Worm (Caenorhabditis elegans): ENCODE measurements around the gene prx-1.

The prx-1 gene

DNA sequence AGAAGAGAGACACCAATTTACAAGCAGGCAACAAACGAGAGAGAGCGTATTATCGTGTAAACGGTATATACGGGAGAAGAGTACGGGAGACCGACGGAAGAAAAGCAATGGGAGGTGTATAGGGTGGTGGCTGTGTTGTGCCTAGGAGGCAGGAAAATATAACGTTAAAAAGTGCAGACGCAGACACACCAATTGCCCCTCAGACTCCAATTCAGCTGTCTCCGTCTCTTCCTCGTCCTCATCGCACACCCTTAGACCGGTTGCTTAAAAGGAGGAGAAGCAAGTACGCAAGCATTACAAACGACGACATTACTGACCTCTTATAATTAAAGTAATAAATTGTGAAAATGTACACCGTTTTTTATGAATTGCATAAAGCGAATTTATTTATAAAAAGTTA is 1.3 kb upstream of the prx-1 start (continued):
- TF ChIP-seq nfyb-1 (GFP tag; IDR thresholded peaks at IDR 0.05) (no peak), nfya-1 (tag; optimal IDR thresholded peaks at IDR 0.05; ENCODE audit: borderline replicate concordance, insufficient read depth) (no peak), C06A6.2 (GFP tag; conservative IDR thresholded peaks at IDR 0.05) (no peak), attf-5 (GFP tag; optimal IDR thresholded peaks at IDR 0.05) (peak; percentile 66), bed-2 (GFP tag; IDR thresholded peaks at IDR 0.05) (no peak), snpc-3.4 (tag; optimal IDR thresholded peaks at IDR 0.05) (peak; percentile 9), fkh-3 (tag; optimal IDR thresholded peaks at IDR 0.05) (no peak), gei-17 (GFP tag; optimal IDR thresholded peaks at IDR 0.05) (peak; percentile 40), madf-10 (tag; optimal IDR thresholded peaks at IDR 0.05) (peak; percentile 46), T26A5.8 (tag; optimal IDR thresholded peaks at IDR 0.05) (no peak)

DNA sequence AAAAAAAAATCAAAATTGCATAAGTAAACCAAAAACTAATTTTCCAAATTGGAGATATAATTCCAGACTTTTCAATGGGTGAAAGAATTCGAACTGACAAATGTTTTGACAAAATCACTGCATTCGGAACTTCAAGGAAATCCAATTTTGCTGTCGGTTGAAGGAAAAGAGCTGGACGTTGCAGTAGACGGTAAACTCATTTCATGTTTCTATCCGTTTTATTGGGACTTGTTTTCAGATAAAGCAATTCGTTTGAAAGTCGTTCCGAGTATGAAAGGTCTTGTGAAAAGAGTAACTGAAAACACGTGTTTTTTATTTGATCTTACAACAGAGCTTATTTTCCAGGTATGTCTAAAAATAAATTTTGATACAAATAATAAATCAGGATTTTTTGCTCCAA is 2.4 kb downstream of the prx-1 start:
- TF ChIP-seq hlh-12 (tag; optimal IDR thresholded peaks at IDR 0.05) (no peak), T07F8.4 (tag; optimal IDR thresholded peaks at IDR 0.05) (no peak), nhr-120 (GFP tag; IDR thresholded peaks at IDR 0.05) (no peak), B0261.1 (tag; optimal IDR thresholded peaks at IDR 0.05) (no peak), madf-6 (GFP tag; IDR thresholded peaks at IDR 0.05) (no peak), lsy-27 (tag; optimal IDR thresholded peaks at IDR 0.05; ENCODE audit: borderline replicate concordance, insufficient read depth) (no peak), B0336.3 (GFP tag; IDR thresholded peaks at IDR 0.05) (no peak), lin-54 (GFP tag; optimal IDR thresholded peaks at IDR 0.05) (no peak), sea-2 (GFP tag; IDR thresholded peaks at IDR 0.05) (no peak), hmg-1.2 (GFP tag; IDR thresholded peaks at IDR 0.05) (no peak), attf-6 (GFP tag; IDR thresholded peaks at IDR 0.05) (no peak), nhr-179 (tag; optimal IDR thresholded peaks at IDR 0.05) (no peak), K12H6.12 (tag; optimal IDR thresholded peaks at IDR 0.05) (no peak), ekl-4 (GFP tag; IDR thresholded peaks at IDR 0.05) (no peak), D2030.7 (GFP tag; IDR thresholded peaks at IDR 0.05) (no peak), fkh-3 (tag; optimal IDR thresholded peaks at IDR 0.05) (no peak), ceh-58 (GFP tag; IDR thresholded peaks at IDR 0.05) (no peak)

DNA sequence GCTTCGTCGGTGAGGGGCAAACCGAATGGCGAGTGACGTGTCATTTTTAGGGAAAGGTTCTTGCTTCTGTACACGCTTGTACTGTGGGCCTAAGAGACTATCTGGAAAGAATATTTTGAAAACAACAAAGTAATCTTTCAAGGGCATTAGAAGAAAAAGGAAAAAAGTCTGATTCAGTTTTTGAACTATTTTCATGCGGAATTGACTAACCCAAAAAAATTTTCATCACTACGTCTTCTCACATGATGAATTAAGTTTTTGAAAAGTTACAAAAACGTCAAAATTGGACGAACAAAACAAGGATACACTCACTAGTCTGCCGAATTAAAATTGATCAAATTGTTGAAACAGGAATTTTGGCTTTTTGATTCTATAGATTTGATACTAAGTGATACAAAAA is 6.6 kb downstream of the prx-1 start, which contains the start of gene C11H1.9:
Gene C11H1.9 (minus strand): TSS at position 101 of the 400 bp plus-strand sequence.
- TF ChIP-seq D2030.7 (GFP tag; IDR thresholded peaks at IDR 0.05) = no peak
- no peak for TF ChIP-seq F37B4.10 (GFP tag; IDR thresholded peaks at IDR 0.05)
- no peak for TF ChIP-seq attf-6 (GFP tag; IDR thresholded peaks at IDR 0.05)
- no peak for TF ChIP-seq rpc-1 (optimal IDR thresholded peaks at IDR 0.05)
- no peak for TF ChIP-seq rpc-1 (tag; optimal IDR thresholded peaks at IDR 0.05)
- TF ChIP-seq unc-62 (GFP tag; optimal IDR thresholded peaks at IDR 0.05) = no peak
- TF ChIP-seq snpc-4 (GFP tag; optimal IDR thresholded peaks at IDR 0.05) = no peak
- TF ChIP-seq snpc-4 (tag; optimal IDR thresholded peaks at IDR 0.05) = no peak
- no peak for TF ChIP-seq lir-1 (GFP tag; conservative IDR thresholded peaks at IDR 0.05)
- no peak for TF ChIP-seq sea-2 (GFP tag; IDR thresholded peaks at IDR 0.05)
- no peak for TF ChIP-seq C06A6.2 (GFP tag; conservative IDR thresholded peaks at IDR 0.05)
- no peak for TF ChIP-seq attf-3 (GFP tag; conservative IDR thresholded peaks at IDR 0.05)
- TF ChIP-seq pbrm-1 (GFP tag; IDR thresholded peaks at IDR 0.05) = no peak
- no peak for TF ChIP-seq gei-17 (GFP tag; optimal IDR thresholded peaks at IDR 0.05)
- no peak for TF ChIP-seq ceh-79 (tag; optimal IDR thresholded peaks at IDR 0.05)
- TF ChIP-seq nfya-2 (GFP tag; IDR thresholded peaks at IDR 0.05) = no peak

DNA sequence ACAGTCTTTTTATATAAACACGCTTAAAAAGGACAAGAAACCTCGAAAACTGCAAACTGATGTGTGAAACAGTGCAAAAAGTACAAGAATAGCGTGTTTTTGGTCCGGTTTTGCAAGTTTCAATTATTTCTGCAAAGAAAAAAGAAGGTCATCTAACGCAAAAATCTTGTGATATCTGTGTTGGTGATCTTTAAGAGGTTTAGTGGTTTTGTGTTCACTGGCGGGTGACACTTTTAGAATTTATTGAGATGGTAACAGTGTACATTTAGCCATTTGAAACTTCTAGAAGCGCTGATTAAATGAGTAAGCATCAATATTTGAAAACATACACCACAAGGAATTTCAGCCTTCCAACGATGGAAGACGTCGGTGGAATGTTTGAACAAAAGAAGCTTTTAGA is 9.1 kb downstream of the prx-1 start:
- TF ChIP-seq sea-2 (GFP tag; IDR thresholded peaks at IDR 0.05) = no peak
- no peak for TF ChIP-seq madf-6 (GFP tag; IDR thresholded peaks at IDR 0.05)
- TF ChIP-seq tbp1 (GFP tag; optimal IDR thresholded peaks at IDR 0.05) = no peak
- no peak for TF ChIP-seq ccch-3 (GFP tag; optimal IDR thresholded peaks at IDR 0.05)
- no peak for TF ChIP-seq nhr-90 (tag; optimal IDR thresholded peaks at IDR 0.05)
- TF ChIP-seq B0261.1 (tag; optimal IDR thresholded peaks at IDR 0.05) = no peak
- no peak for TF ChIP-seq snpc-4 (GFP tag; optimal IDR thresholded peaks at IDR 0.05)
- no peak for TF ChIP-seq snpc-4 (tag; optimal IDR thresholded peaks at IDR 0.05)
- no peak for TF ChIP-seq lin-26 (GFP tag; IDR thresholded peaks at IDR 0.05)
- TF ChIP-seq F55B11.4 (tag; optimal IDR thresholded peaks at IDR 0.05; ENCODE audit: borderline replicate concordance, insufficient read depth) = no peak
- no peak for TF ChIP-seq nhr-80 (tag; optimal IDR thresholded peaks at IDR 0.05)
- TF ChIP-seq hsf-1 (GFP tag; IDR thresholded peaks at IDR 0.05) = no peak
- TF ChIP-seq bed-2 (GFP tag; IDR thresholded peaks at IDR 0.05) = no peak
- no peak for TF ChIP-seq ztf-28 (GFP tag; IDR thresholded peaks at IDR 0.05)
- TF ChIP-seq F57A8.1 (GFP tag; optimal IDR thresholded peaks at IDR 0.05) = no peak

Data from whole organism, young adult.